Worm (Caenorhabditis elegans) whole organism, L2 larva: ENCODE data around the gene F31E8.4.

Experiments
- C34F6.9 ChIP-seq: fragments of 150-350 bp; optimal IDR thresholded peaks from 2 replicates; lab custom pipeline; 2014; ENCODE audit warnings: missing biosample characterization, missing genetic modification characterization
- F13H6.1 ChIP-seq: sonication (generic microtip); optimal IDR thresholded peaks from 2 replicates; lab custom pipeline; 2016; ENCODE audit warnings: missing genetic modification characterization, missing compliant biosample characterization
- R02D3.7 ChIP-seq: fragments of 150-350 bp; optimal IDR thresholded peaks from 2 replicates; lab custom pipeline; 2014; ENCODE audit warnings: missing biosample characterization, missing genetic modification characterization
- ZK546.5 ChIP-seq: sonication (generic microtip); optimal IDR thresholded peaks from 2 replicates; lab custom pipeline; 2017; ENCODE audit warnings: missing biosample characterization, missing genetic modification characterization
- alr-1 ChIP-seq: fragments of 150-350 bp; optimal IDR thresholded peaks from 2 replicates; lab custom pipeline; 2014; ENCODE audit warnings: missing biosample characterization, missing genetic modification characterization
- aly-2 ChIP-seq: fragments of 150-350 bp; optimal IDR thresholded peaks from 2 replicates; lab custom pipeline; 2014; ENCODE audit warnings: missing biosample characterization, missing genetic modification characterization
- ama-1 ChIP-seq: fragments of 150-350 bp; optimal IDR thresholded peaks from 2 replicates; lab custom pipeline; 2018; ENCODE audit warnings: inconsistent platforms
- blmp-1 ChIP-seq: sonication (generic microtip); optimal IDR thresholded peaks from 2 replicates; lab custom pipeline; 2017; ENCODE audit warnings: missing genetic modification characterization, mild to moderate bottlenecking, missing compliant biosample characterization, antibody characterized with exemption, moderate library complexity; ENCODE audit not compliant: insufficient read depth
- ceh-16 ChIP-seq: fragments of 150-350 bp; optimal IDR thresholded peaks from 2 replicates; lab custom pipeline; 2014; ENCODE audit warnings: missing biosample characterization, missing genetic modification characterization
- ceh-82 ChIP-seq: fragments of 150-350 bp; optimal IDR thresholded peaks from 2 replicates; lab custom pipeline; 2014; ENCODE audit warnings: missing biosample characterization, missing genetic modification characterization
- crh-2 ChIP-seq: sonication (generic microtip); optimal IDR thresholded peaks from 2 replicates; lab custom pipeline; 2017; ENCODE audit warnings: missing biosample characterization, missing genetic modification characterization
- dmd-4 ChIP-seq: sonication (generic microtip); optimal IDR thresholded peaks from 2 replicates; lab custom pipeline; 2017; ENCODE audit warnings: missing biosample characterization, missing genetic modification characterization
- egl-27 ChIP-seq: sonication (generic microtip); optimal IDR thresholded peaks from 3 replicates; lab custom pipeline; 2017; ENCODE audit warnings: missing biosample characterization, missing genetic modification reagents, missing genetic modification characterization
- elt-1 ChIP-seq: fragments of 150-350 bp; optimal IDR thresholded peaks from 2 replicates; lab custom pipeline; 2014; ENCODE audit warnings: missing biosample characterization, missing genetic modification characterization
- fos-1 ChIP-seq: fragments of 150-350 bp; optimal IDR thresholded peaks from 2 replicates; lab custom pipeline; 2014; ENCODE audit warnings: missing biosample characterization, missing genetic modification characterization
- gmeb-1 ChIP-seq: fragments of 150-350 bp; optimal IDR thresholded peaks from 2 replicates; lab custom pipeline; 2014; ENCODE audit warnings: missing biosample characterization, missing genetic modification characterization
- lin-11 ChIP-seq: fragments of 150-350 bp; sonication (generic microtip); optimal IDR thresholded peaks from 2 replicates; lab custom pipeline; 2014; ENCODE audit warnings: missing biosample characterization, missing genetic modification characterization, inconsistent platforms, mixed read lengths
- lin-13 ChIP-seq: fragments of 150-350 bp; optimal IDR thresholded peaks from 2 replicates; lab custom pipeline; 2014; ENCODE audit warnings: missing biosample characterization, missing genetic modification reagents, missing genetic modification characterization
- lin-39 ChIP-seq: fragments of 150-350 bp; optimal IDR thresholded peaks from 2 replicates; lab custom pipeline; 2014; ENCODE audit warnings: missing biosample characterization, missing genetic modification reagents, missing genetic modification characterization
- lsy-2 ChIP-seq, 2 experiments: fragments of 150-350 bp in 1 of 2; sonication (generic microtip) in 1 of 2; optimal IDR thresholded peaks; 2 replicates each; lab custom pipeline; 2014 to 2017; ENCODE audit warnings: missing biosample characterization in 2 of 2, missing genetic modification characterization in 2 of 2
- mab-5 ChIP-seq: fragments of 150-350 bp; optimal IDR thresholded peaks from 2 replicates; lab custom pipeline; 2014; ENCODE audit warnings: missing biosample characterization, missing genetic modification characterization
- mbf-1 ChIP-seq: sonication (generic microtip); optimal IDR thresholded peaks from 2 replicates; lab custom pipeline; 2017; ENCODE audit warnings: missing biosample characterization, missing genetic modification characterization
- mdl-1 ChIP-seq, 2 experiments: fragments of 150-350 bp in 1 of 2; sonication (generic microtip) in 1 of 2; optimal IDR thresholded peaks; 2 replicates each; lab custom pipeline; 2017; ENCODE audit warnings: missing biosample characterization in 2 of 2, missing genetic modification characterization in 2 of 2
- nhr-10 ChIP-seq: sonication (generic microtip); optimal IDR thresholded peaks from 2 replicates; lab custom pipeline; 2017; ENCODE audit warnings: missing biosample characterization, missing genetic modification characterization
- nhr-11 ChIP-seq: fragments of 150-350 bp; optimal IDR thresholded peaks from 2 replicates; lab custom pipeline; 2014; ENCODE audit warnings: missing biosample characterization, missing genetic modification characterization
- nhr-12 ChIP-seq: fragments of 150-350 bp; optimal IDR thresholded peaks from 2 replicates; lab custom pipeline; 2014; ENCODE audit warnings: missing biosample characterization, missing genetic modification characterization
- nhr-129 ChIP-seq: fragments of 150-350 bp; optimal IDR thresholded peaks from 2 replicates; lab custom pipeline; 2014; ENCODE audit warnings: missing biosample characterization, missing genetic modification characterization
- nhr-21 ChIP-seq: fragments of 150-350 bp; optimal IDR thresholded peaks from 2 replicates; lab custom pipeline; 2014; ENCODE audit warnings: missing biosample characterization, missing genetic modification characterization
- nhr-23 ChIP-seq: fragments of 150-350 bp; optimal IDR thresholded peaks from 2 replicates; lab custom pipeline; 2014; ENCODE audit warnings: missing biosample characterization, missing genetic modification reagents, missing genetic modification characterization
- nhr-237 ChIP-seq: fragments of 150-350 bp; optimal IDR thresholded peaks from 2 replicates; lab custom pipeline; 2014; ENCODE audit warnings: missing biosample characterization, missing genetic modification characterization
- nhr-25 ChIP-seq: fragments of 150-350 bp; sonication (generic microtip); optimal IDR thresholded peaks from 3 replicates; lab custom pipeline; 2014; ENCODE audit warnings: missing biosample characterization, missing genetic modification characterization
- nhr-6 ChIP-seq: fragments of 150-350 bp; optimal IDR thresholded peaks from 2 replicates; lab custom pipeline; 2014; ENCODE audit warnings: missing biosample characterization, missing genetic modification characterization
- peb-1 ChIP-seq: fragments of 150-350 bp; optimal IDR thresholded peaks from 2 replicates; lab custom pipeline; 2014; ENCODE audit warnings: missing biosample characterization, missing genetic modification characterization
- sem-4 ChIP-seq: fragments of 150-350 bp; optimal IDR thresholded peaks from 2 replicates; lab custom pipeline; 2014; ENCODE audit warnings: missing biosample characterization, missing genetic modification reagents, missing genetic modification characterization
- skn-1 ChIP-seq: sonication (generic microtip); optimal IDR thresholded peaks from 2 replicates; lab custom pipeline; 2017; ENCODE audit warnings: missing biosample characterization, missing genetic modification characterization
- sma-3 ChIP-seq: sonication (generic microtip); optimal IDR thresholded peaks from 2 replicates; lab custom pipeline; 2016; ENCODE audit warnings: missing genetic modification reagents, missing genetic modification characterization, missing compliant biosample characterization
- sma-9 ChIP-seq, 2 experiments: fragments of 150-350 bp in 1 of 2; sonication (generic microtip) in 1 of 2; optimal IDR thresholded peaks; 2 replicates each; lab custom pipeline; 2014 to 2016; ENCODE audit warnings: missing genetic modification characterization in 2 of 2, mild to moderate bottlenecking in 1 of 2, missing biosample characterization in 1 of 2, missing compliant biosample characterization in 1 of 2, missing genetic modification reagents in 1 of 2, moderate library complexity in 1 of 2
- snpc-4 ChIP-seq: fragments of 150-350 bp; optimal IDR thresholded peaks from 2 replicates; lab custom pipeline; 2014; ENCODE audit warnings: missing biosample characterization, missing genetic modification characterization
- unc-39 ChIP-seq: fragments of 150-350 bp; optimal IDR thresholded peaks from 2 replicates; lab custom pipeline; 2014; ENCODE audit warnings: missing biosample characterization, missing genetic modification characterization
- unc-55 ChIP-seq: fragments of 150-350 bp; sonication (generic microtip); optimal IDR thresholded peaks from 3 replicates; lab custom pipeline; 2014; ENCODE audit warnings: missing biosample characterization, missing genetic modification reagents, missing genetic modification characterization
- unc-62 ChIP-seq: fragments of 150-350 bp; optimal IDR thresholded peaks from 2 replicates; lab custom pipeline; 2014; ENCODE audit warnings: missing biosample characterization, missing genetic modification reagents, missing genetic modification characterization
- zag-1 ChIP-seq: fragments of 150-350 bp; optimal IDR thresholded peaks from 2 replicates; lab custom pipeline; 2014; ENCODE audit warnings: missing biosample characterization, missing genetic modification characterization
- ztf-1 ChIP-seq: fragments of 200-800 bp; sonication (Bioruptor generic); conservative IDR thresholded peaks from 2 replicates; pipeline ENCODE4 v1.3.6; 2022; ENCODE audit warnings: missing genetic modification characterization, missing compliant biosample characterization
- ztf-11 ChIP-seq: sonication (generic microtip); optimal IDR thresholded peaks from 2 replicates; lab custom pipeline; 2017; ENCODE audit warnings: missing biosample characterization, missing genetic modification characterization
- ztf-4 ChIP-seq: fragments of 150-350 bp; optimal IDR thresholded peaks from 2 replicates; lab custom pipeline; 2014; ENCODE audit warnings: missing biosample characterization, missing genetic modification characterization

The F31E8.4 gene

DNA sequence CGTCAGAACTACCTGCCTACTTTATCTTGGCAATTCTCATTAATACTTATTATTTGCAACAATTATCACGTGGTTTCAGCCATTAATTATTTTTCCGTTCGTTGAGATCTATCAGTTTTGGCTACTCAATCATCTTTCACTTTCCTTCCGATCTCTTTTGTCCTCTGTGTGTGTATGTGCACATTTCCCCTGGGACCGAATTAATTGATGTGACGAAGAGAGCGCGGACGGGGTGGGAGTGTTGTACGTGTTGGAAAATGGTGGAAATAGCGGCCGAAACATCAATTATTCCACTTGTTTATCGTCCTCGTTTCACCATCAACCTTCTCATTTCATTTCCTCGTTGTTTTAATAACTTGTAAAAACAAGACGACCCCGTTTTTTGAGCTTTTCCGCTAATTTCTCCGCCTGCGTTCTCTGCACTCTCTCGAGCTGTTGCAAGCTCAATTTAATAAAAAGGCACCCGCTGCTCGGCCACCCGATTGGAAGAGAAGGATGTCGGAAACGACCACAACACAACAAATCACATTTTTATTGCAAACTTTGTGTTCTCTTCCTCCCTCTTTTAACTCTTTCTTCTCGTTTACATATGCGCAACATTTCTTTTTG, 38.4 kb upstream of the F31E8.4 start (continued):
- no peak for TF ChIP-seq lin-11 (tag; lab: Kevin White, UChicago)

DNA sequence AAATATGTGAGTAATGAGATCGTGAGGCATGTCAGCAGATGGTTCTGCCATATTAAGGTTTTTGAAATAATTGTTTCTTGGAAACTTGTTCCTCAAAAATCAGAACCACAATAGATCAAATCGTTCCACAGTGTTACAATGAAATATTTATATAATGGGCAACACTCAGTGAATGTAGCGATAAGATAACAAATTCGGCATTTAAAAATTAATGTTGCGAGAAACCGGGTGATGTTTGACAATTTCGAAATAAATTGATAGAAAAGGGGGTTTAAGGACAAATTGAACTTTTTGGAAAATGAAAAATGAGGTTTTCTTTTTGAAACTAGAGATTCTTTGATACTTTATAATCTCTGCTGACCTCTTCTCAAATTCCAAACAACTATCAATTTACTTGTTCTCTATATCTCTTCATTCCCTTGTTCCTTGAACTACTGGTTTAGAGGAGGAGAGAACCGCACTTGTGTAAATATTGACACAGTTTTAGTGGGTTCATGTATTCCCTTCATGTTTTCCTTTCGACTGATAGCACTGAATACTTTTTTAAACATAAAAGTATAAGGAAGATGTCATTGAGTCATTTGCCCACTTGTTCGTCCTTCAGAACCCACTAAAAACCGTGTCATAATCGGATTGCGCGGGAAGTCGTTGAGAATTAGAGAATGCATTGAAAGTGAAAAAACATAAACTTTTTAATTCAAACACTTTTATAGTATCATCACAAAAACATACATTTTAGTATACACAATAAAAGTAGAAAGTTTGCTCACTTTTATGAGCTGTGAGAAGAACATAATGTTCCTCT, 37.0 kb upstream of the F31E8.4 start:
- TF ChIP-seq nhr-129 (peak; percentile 21), blmp-1 (tag; lab: Kevin White, UChicago) (peak; percentile 18), sma-9 (GFP tag; optimal IDR thresholded peaks at IDR 0.05; lab: Kevin White, UChicago) (peak; percentile 9), sma-9 (tag; optimal IDR thresholded peaks at IDR 0.05; lab: Kevin White, UChicago) (no peak), egl-27 (peak; percentile 29), lin-11 (tag; lab: Kevin White, UChicago) (no peak), dmd-4 (tag; lab: Kevin White, UChicago) (no peak), elt-1 (no peak), nhr-6 (tag; lab: Kevin White, UChicago) (no peak), F13H6.1 (tag; lab: Kevin White, UChicago) (peak; percentile 82), skn-1 (tag; lab: Kevin White, UChicago) (peak; percentile 3), alr-1 (no peak), nhr-25 (tag; lab: Kevin White, UChicago) (peak; percentile 39), fos-1 (peak; percentile 83)

DNA sequence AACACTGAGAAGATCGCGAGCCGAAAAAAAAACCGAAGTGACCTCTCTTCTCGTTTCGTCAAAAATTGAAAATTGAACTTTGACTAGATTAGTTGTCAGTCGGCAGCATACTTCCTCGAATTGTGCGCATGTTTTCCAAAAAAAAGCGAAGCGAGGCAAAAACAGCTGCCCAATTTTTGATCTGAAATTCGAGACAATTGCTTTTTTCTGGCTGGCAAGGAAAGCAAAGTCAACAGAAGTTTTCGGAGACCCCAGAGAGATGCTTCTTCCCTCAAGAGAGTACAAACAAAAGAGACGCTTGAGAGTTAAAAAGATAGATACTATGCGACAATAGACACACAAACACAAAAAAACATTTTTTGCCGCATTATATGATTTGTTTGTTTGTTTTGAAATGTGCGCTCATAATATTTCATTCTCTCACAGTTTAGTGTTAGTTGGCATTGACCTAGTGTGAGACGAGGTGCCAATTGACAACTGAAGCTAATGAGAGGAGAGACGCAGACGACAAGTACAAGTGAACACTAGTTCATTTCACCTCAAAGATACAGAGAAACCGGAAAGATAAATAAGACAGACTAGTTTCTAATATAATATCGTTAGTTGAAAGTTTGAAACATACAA, 36.1 kb upstream of the F31E8.4 start:
- TF ChIP-seq ZK546.5 (tag; lab: Kevin White, UChicago) (no peak), egl-27 (peak; percentile 90), C34F6.9 (tag; lab: Kevin White, UChicago) (no peak), R02D3.7 (tag; lab: Kevin White, UChicago) (no peak), ceh-82 (no peak), nhr-25 (tag; lab: Kevin White, UChicago) (peak; percentile 4), ama-1 (no peak), snpc-4 (tag; lab: Kevin White, UChicago) (no peak), F13H6.1 (tag; lab: Kevin White, UChicago) (peak; percentile 49), elt-1 (no peak), zag-1 (no peak), nhr-21 (tag; lab: Kevin White, UChicago) (no peak), unc-39 (tag; lab: Kevin White, UChicago) (no peak), fos-1 (no peak), alr-1 (no peak), lsy-2 (tag; optimal IDR thresholded peaks at IDR 0.05; lab: Kevin White, UChicago) (peak in 1 of 2 experiments; percentile 0), crh-2 (peak; percentile 4), aly-2 (tag; lab: Kevin White, UChicago) (no peak), nhr-237 (no peak), mbf-1 (tag; lab: Kevin White, UChicago) (no peak), nhr-6 (tag; lab: Kevin White, UChicago) (no peak), unc-55 (GFP tag; lab: Kevin White, UChicago) (no peak), ztf-11 (tag; lab: Kevin White, UChicago) (no peak), gmeb-1 (no peak), mdl-1 (tag; optimal IDR thresholded peaks at IDR 0.05; lab: Kevin White, UChicago) (no peak), mab-5 (tag; lab: Kevin White, UChicago) (peak; percentile 32), skn-1 (tag; lab: Kevin White, UChicago) (no peak), sma-9 (GFP tag; optimal IDR thresholded peaks at IDR 0.05; lab: Kevin White, UChicago) (no peak), sma-9 (tag; optimal IDR thresholded peaks at IDR 0.05; lab: Kevin White, UChicago) (no peak), peb-1 (tag; lab: Kevin White, UChicago) (no peak), nhr-12 (tag; lab: Kevin White, UChicago) (no peak), lin-39 (tag; lab: Kevin White, UChicago) (no peak), unc-62 (no peak), sem-4 (tag; lab: Kevin White, UChicago) (peak; percentile 34), blmp-1 (tag; lab: Kevin White, UChicago) (peak; percentile 2), ztf-4 (peak; percentile 14), lin-13 (GFP tag; lab: Kevin White, UChicago) (no peak), ceh-16 (tag; lab: Kevin White, UChicago) (no peak), dmd-4 (tag; lab: Kevin White, UChicago) (no peak), ztf-1 (GFP tag; lab: Robert Waterston, UW) (no peak), lin-11 (tag; lab: Kevin White, UChicago) (peak; percentile 40), sma-3 (GFP tag; lab: Kevin White, UChicago) (no peak), nhr-11 (no peak), nhr-10 (no peak), nhr-23 (tag; lab: Kevin White, UChicago) (no peak)
